Worm (Caenorhabditis elegans) whole organism, L4 larva: ENCODE measurements around the gene T01C1.4.

Experiments used
- F26F4.8 ChIP-seq: fragments of 200-800 bp; sonication (Bioruptor generic); conservative IDR thresholded peaks from 2 replicates; pipeline ENCODE4 v1.3.6; 2022; ENCODE audit warnings: missing genetic modification characterization, missing compliant biosample characterization
- F44E2.7 ChIP-seq: fragments of 200-800 bp; sonication (Bioruptor generic); IDR thresholded peaks from 2 replicates; pipeline ENCODE4 v2.1.2; 2022; ENCODE audit warnings: missing genetic modification characterization, missing compliant biosample characterization
- R02D3.7 ChIP-seq: fragments of 150-350 bp; sonication (generic microtip); optimal IDR thresholded peaks from 3 replicates; lab custom pipeline; 2014; ENCODE audit warnings: missing biosample characterization, missing genetic modification characterization
- T20F7.1 ChIP-seq: fragments of 200-800 bp; sonication (Bioruptor generic); optimal IDR thresholded peaks from 2 replicates; lab custom pipeline; 2018; ENCODE audit warnings: mild to moderate bottlenecking, missing genetic modification characterization, missing compliant biosample characterization
- T26A8.4 ChIP-seq: fragments of 200-800 bp; sonication (Bioruptor generic); IDR thresholded peaks from 2 replicates; pipeline ENCODE4 v1.3.6; 2022; ENCODE audit warnings: missing genetic modification characterization, missing compliant biosample characterization
- Y48G9A.11 ChIP-seq: fragments of 200-800 bp; sonication (Bioruptor generic); IDR thresholded peaks from 2 replicates; pipeline ENCODE4 v1.3.6; 2022; ENCODE audit warnings: missing genetic modification reagents, missing genetic modification characterization, missing compliant biosample characterization
- Y75B8A.6 ChIP-seq: fragments of 200-800 bp; sonication (Bioruptor generic); IDR thresholded peaks from 2 replicates; pipeline ENCODE4 v1.3.6; 2022; ENCODE audit warnings: missing genetic modification reagents, missing genetic modification characterization, missing compliant biosample characterization
- aha-1 ChIP-seq: fragments of 150-350 bp; peaks from one replicate; lab custom pipeline; 2014; ENCODE audit warnings: missing biosample characterization, missing genetic modification characterization
- aly-2 ChIP-seq: sonication (generic microtip); optimal IDR thresholded peaks from 2 replicates; lab custom pipeline; 2018; ENCODE audit warnings: missing biosample characterization, missing genetic modification characterization
- arid-1 ChIP-seq: fragments of 200-800 bp; sonication (Bioruptor generic); conservative IDR thresholded peaks from 2 replicates; pipeline ENCODE4 v1.3.6; 2022; ENCODE audit warnings: missing genetic modification reagents, missing genetic modification characterization, missing compliant biosample characterization
- ceh-20 ChIP-seq: fragments of 200-800 bp; sonication (Bioruptor generic); IDR thresholded peaks from 2 replicates; pipeline ENCODE4 v1.3.6; 2022; ENCODE audit warnings: missing genetic modification reagents, missing genetic modification characterization, missing compliant biosample characterization
- ceh-32 ChIP-seq: sonication (generic microtip); optimal IDR thresholded peaks from 2 replicates; lab custom pipeline; 2016; ENCODE audit warnings: mild to moderate bottlenecking, missing genetic modification characterization, missing compliant biosample characterization; ENCODE audit not compliant: poor library complexity
- cey-2 ChIP-seq: sonication (generic microtip); optimal IDR thresholded peaks from 3 replicates; lab custom pipeline; 2017; ENCODE audit warnings: missing genetic modification characterization, mild to moderate bottlenecking, missing compliant biosample characterization, antibody characterized with exemption, borderline replicate concordance; ENCODE audit not compliant: insufficient read depth
- daf-12 ChIP-seq: fragments of 150-350 bp; optimal IDR thresholded peaks from 2 replicates; lab custom pipeline; 2014; ENCODE audit warnings: missing biosample characterization, missing genetic modification reagents, missing genetic modification characterization
- daf-19 ChIP-seq: fragments of 200-800 bp; sonication (Bioruptor generic); conservative IDR thresholded peaks from 2 replicates; pipeline ENCODE4 v1.3.6; 2022; ENCODE audit warnings: missing genetic modification characterization, missing compliant biosample characterization
- dmd-6 ChIP-seq: fragments of 200-800 bp; sonication (Bioruptor generic); IDR thresholded peaks from 2 replicates; pipeline ENCODE4 v1.3.6; 2022; ENCODE audit warnings: missing genetic modification reagents, missing genetic modification characterization, missing compliant biosample characterization
- dmd-8 ChIP-seq: fragments of 200-800 bp; sonication (Bioruptor generic); IDR thresholded peaks from 2 replicates; pipeline ENCODE4 v1.3.6; 2022; ENCODE audit warnings: missing genetic modification characterization, missing compliant biosample characterization
- egl-27 ChIP-seq: sonication (generic microtip); optimal IDR thresholded peaks from 3 replicates; lab custom pipeline; 2017; ENCODE audit warnings: missing biosample characterization, missing genetic modification reagents, missing genetic modification characterization
- egl-43 ChIP-seq: fragments of 200-800 bp; sonication (Bioruptor generic); IDR thresholded peaks from 2 replicates; pipeline ENCODE4 v1.3.6; 2022; ENCODE audit warnings: missing genetic modification reagents, missing genetic modification characterization, missing compliant biosample characterization
- fkh-10 ChIP-seq: fragments of 150-350 bp; optimal IDR thresholded peaks from 2 replicates; lab custom pipeline; 2014; ENCODE audit warnings: missing biosample characterization, missing genetic modification reagents, missing genetic modification characterization
- fos-1 ChIP-seq: fragments of 150-350 bp; optimal IDR thresholded peaks from 2 replicates; lab custom pipeline; 2014; ENCODE audit warnings: missing biosample characterization, missing genetic modification characterization
- hlh-11 ChIP-seq: fragments of 200-800 bp; sonication (Bioruptor generic); optimal IDR thresholded peaks from 2 replicates; lab custom pipeline; 2018; ENCODE audit warnings: mild to moderate bottlenecking, missing genetic modification characterization, missing compliant biosample characterization
- hlh-30 ChIP-seq: sonication (generic microtip); optimal IDR thresholded peaks from 2 replicates; lab custom pipeline; 2017; ENCODE audit warnings: antibody characterized with exemption, mild to moderate bottlenecking, missing genetic modification characterization, missing compliant biosample characterization; ENCODE audit not compliant: insufficient read depth
- hmg-1.1 ChIP-seq: fragments of 200-800 bp; sonication (Bioruptor generic); IDR thresholded peaks from 2 replicates; pipeline ENCODE4 v1.3.6; 2022; ENCODE audit warnings: missing genetic modification reagents, missing genetic modification characterization, missing compliant biosample characterization
- jun-1 ChIP-seq: fragments of 150-350 bp; optimal IDR thresholded peaks from 2 replicates; lab custom pipeline; 2014; ENCODE audit warnings: missing biosample characterization, missing genetic modification reagents, missing genetic modification characterization
- lin-1 ChIP-seq: fragments of 200-800 bp; sonication (Bioruptor generic); IDR thresholded peaks from 2 replicates; pipeline ENCODE4 v1.3.6; 2022; ENCODE audit warnings: missing genetic modification reagents, missing genetic modification characterization, missing compliant biosample characterization
- lin-29 ChIP-seq: fragments of 200-800 bp; sonication (Bioruptor generic); IDR thresholded peaks from 2 replicates; pipeline ENCODE4 v1.3.6; 2022; ENCODE audit warnings: missing genetic modification reagents, missing genetic modification characterization, missing compliant biosample characterization
- lsy-2 ChIP-seq, 2 experiments: fragments of 150-350 bp in 1 of 2; sonication (generic microtip) in 1 of 2; optimal IDR thresholded peaks; 2 replicates each; lab custom pipeline; 2014 to 2017; ENCODE audit warnings: missing biosample characterization in 2 of 2, missing genetic modification characterization in 2 of 2
- mdt-29 ChIP-seq: fragments of 200-800 bp; sonication (Bioruptor generic); IDR thresholded peaks from 2 replicates; pipeline ENCODE4 v1.3.6; 2022; ENCODE audit warnings: missing genetic modification reagents, missing genetic modification characterization, missing compliant biosample characterization
- mxl-2 ChIP-seq: fragments of 200-800 bp; sonication (Bioruptor generic); conservative IDR thresholded peaks from 2 replicates; pipeline ENCODE4 v1.3.6; 2022; ENCODE audit warnings: missing genetic modification reagents, missing genetic modification characterization, missing compliant biosample characterization
- mxl-3 ChIP-seq: fragments of 200-800 bp; sonication (Bioruptor generic); optimal IDR thresholded peaks from 2 replicates; lab custom pipeline; 2018; ENCODE audit warnings: mild to moderate bottlenecking, missing genetic modification characterization, missing compliant biosample characterization
- nhr-10 ChIP-seq: fragments of 150-350 bp; optimal IDR thresholded peaks from 2 replicates; lab custom pipeline; 2014; ENCODE audit warnings: missing biosample characterization, missing genetic modification characterization
- nhr-11 ChIP-seq: fragments of 150-350 bp; optimal IDR thresholded peaks from 2 replicates; lab custom pipeline; 2014; ENCODE audit warnings: missing biosample characterization, missing genetic modification characterization
- nhr-111 ChIP-seq: fragments of 200-800 bp; sonication (Bioruptor generic); optimal IDR thresholded peaks from 2 replicates; lab custom pipeline; 2018; ENCODE audit warnings: mild to moderate bottlenecking, missing genetic modification characterization, missing compliant biosample characterization
- nhr-237 ChIP-seq: sonication (generic microtip); optimal IDR thresholded peaks from 2 replicates; lab custom pipeline; 2017; ENCODE audit warnings: missing biosample characterization, missing genetic modification characterization
- nhr-25 ChIP-seq: sonication (generic microtip); optimal IDR thresholded peaks from 2 replicates; lab custom pipeline; 2017; ENCODE audit warnings: missing genetic modification characterization, mild to moderate bottlenecking, missing compliant biosample characterization, antibody characterized with exemption, moderate library complexity, borderline replicate concordance; ENCODE audit not compliant: insufficient read depth
- nhr-42 ChIP-seq: fragments of 200-800 bp; sonication (Bioruptor generic); IDR thresholded peaks from 2 replicates; pipeline ENCODE4 v1.3.6; 2022; ENCODE audit warnings: missing genetic modification characterization, missing compliant biosample characterization
- php-3 ChIP-seq: fragments of 200-800 bp; sonication (Bioruptor generic); IDR thresholded peaks from 2 replicates; pipeline ENCODE4 v1.3.6; 2022; ENCODE audit warnings: missing genetic modification reagents, missing genetic modification characterization, missing compliant biosample characterization
- pqm-1 ChIP-seq: sonication (generic microtip); optimal IDR thresholded peaks from 2 replicates; lab custom pipeline; 2017; ENCODE audit warnings: missing biosample characterization, missing genetic modification characterization
- rbr-2 ChIP-seq: sonication (generic microtip); optimal IDR thresholded peaks from 2 replicates; lab custom pipeline; 2016; ENCODE audit warnings: missing genotype, missing genetic modification characterization, missing compliant biosample characterization
- saeg-2 ChIP-seq: fragments of 200-800 bp; sonication (Bioruptor generic); IDR thresholded peaks from 2 replicates; pipeline ENCODE4 v1.3.6; 2022; ENCODE audit warnings: missing genetic modification reagents, missing genetic modification characterization, missing compliant biosample characterization
- skn-1 ChIP-seq: fragments of 150-350 bp; optimal IDR thresholded peaks from 2 replicates; lab custom pipeline; 2014; ENCODE audit warnings: missing biosample characterization, missing genetic modification characterization
- tag-97 ChIP-seq: fragments of 200-800 bp; sonication (Bioruptor generic); IDR thresholded peaks from 2 replicates; pipeline ENCODE4 v1.3.6; 2022; ENCODE audit warnings: missing genetic modification characterization, missing compliant biosample characterization
- tra-1 ChIP-seq: fragments of 200-800 bp; sonication (Bioruptor generic); IDR thresholded peaks from 2 replicates; pipeline ENCODE4 v1.3.6; 2022; ENCODE audit warnings: missing genetic modification reagents, missing genetic modification characterization, missing compliant biosample characterization
- unc-130 ChIP-seq: sonication (generic microtip); optimal IDR thresholded peaks from 2 replicates; lab custom pipeline; 2016; ENCODE audit warnings: missing genetic modification reagents, missing genetic modification characterization, missing compliant biosample characterization
- unc-39 ChIP-seq: sonication (generic microtip); optimal IDR thresholded peaks from 2 replicates; lab custom pipeline; 2017; ENCODE audit warnings: missing biosample characterization, missing genetic modification characterization
- unc-62 ChIP-seq, 3 experiments: fragments of 150-350 bp in 1 of 3; sonication (generic microtip); optimal IDR thresholded peaks in 2 of 3; peaks in 1 of 3; 1 replicate in 1 of 3; 2 replicates in 2 of 3; lab custom pipeline; 2014 to 2017; ENCODE audit warnings: missing biosample characterization in 3 of 3, missing genetic modification characterization in 3 of 3, missing genetic modification reagents in 3 of 3, missing genotype in 1 of 3
- zag-1 ChIP-seq: fragments of 150-350 bp; optimal IDR thresholded peaks from 2 replicates; lab custom pipeline; 2014; ENCODE audit warnings: missing biosample characterization, missing genetic modification characterization
- zfp-2 ChIP-seq: sonication (generic microtip); optimal IDR thresholded peaks from 2 replicates; lab custom pipeline; 2016; ENCODE audit warnings: mild to moderate bottlenecking, missing genetic modification characterization, missing compliant biosample characterization
- ztf-11 ChIP-seq: fragments of 150-350 bp; optimal IDR thresholded peaks from 2 replicates; lab custom pipeline; 2014; ENCODE audit warnings: missing biosample characterization, missing genetic modification characterization

T01C1.4 gene

ce11 chrX:10766123-10766622, 49.3 kb upstream of the T01C1.4 start (continued):
- TF ChIP-seq zfp-2 (peak; percentile 50), nhr-25 (peak; percentile 87), arid-1 (GFP tag; lab: Robert Waterston, UW) (peak; percentile 35; the same call in 1 of the 2 replicates), T20F7.1 (peak; percentile 74), fos-1 (tag; lab: Kevin White, UChicago) (no peak), unc-130 (no peak), dmd-8 (GFP tag; lab: Robert Waterston, UW) (no peak), nhr-237 (tag; lab: Kevin White, UChicago) (peak; percentile 29), hmg-1.1 (GFP tag; lab: Robert Waterston, UW) (peak; percentile 90), F44E2.7 (GFP tag; lab: Robert Waterston, UW) (no peak), tag-97 (GFP tag; lab: Robert Waterston, UW) (no peak), cey-2 (peak; percentile 54), daf-19 (GFP tag; lab: Robert Waterston, UW) (no peak), R02D3.7 (tag; lab: Kevin White, UChicago) (no peak), hlh-30 (tag; lab: Kevin White, UChicago) (peak; percentile 97), pqm-1 (peak; percentile 24), jun-1 (tag; lab: Kevin White, UChicago) (peak; percentile 82), php-3 (GFP tag; lab: Robert Waterston, UW) (peak; percentile 44; the same call in 1 of the 2 replicates), aly-2 (tag; lab: Kevin White, UChicago) (no peak), mdt-29 (GFP tag; lab: Robert Waterston, UW) (peak; percentile 63; the same call in 1 of the 2 replicates), egl-43 (GFP tag; lab: Robert Waterston, UW) (peak; percentile 90), zag-1 (tag; lab: Kevin White, UChicago) (peak; percentile 88), F26F4.8 (GFP tag; lab: Robert Waterston, UW) (no peak), dmd-6 (GFP tag; lab: Robert Waterston, UW) (peak; percentile 96), nhr-10 (tag; lab: Kevin White, UChicago) (peak; percentile 73), ceh-20 (GFP tag; lab: Robert Waterston, UW) (peak; percentile 93), nhr-111 (GFP tag; lab: Kevin White, UChicago) (peak; percentile 46), mxl-3 (GFP tag; lab: Kevin White, UChicago) (peak; percentile 79), daf-12 (tag; lab: Kevin White, UChicago) (no peak), lin-29 (GFP tag; lab: Robert Waterston, UW) (0 out of 2 replicates have a peak, but pooled peaks have one; percentile 17), ceh-32 (peak; percentile 84), unc-39 (tag; lab: Kevin White, UChicago) (no peak), nhr-11 (tag; lab: Kevin White, UChicago) (peak; percentile 95), tra-1 (GFP tag; lab: Robert Waterston, UW) (peak; percentile 85), mxl-2 (peak; percentile 76), Y48G9A.11 (no peak), skn-1 (tag; lab: Kevin White, UChicago) (no peak), rbr-2 (tag; lab: Kevin White, UChicago) (peak; percentile 95), hlh-11 (tag; lab: Kevin White, UChicago) (peak; percentile 99), lsy-2 (tag; optimal IDR thresholded peaks at IDR 0.05; lab: Kevin White, UChicago) (peak; percentile 89 to 91), aha-1 (tag; lab: Kevin White, UChicago) (peak; percentile 100), Y75B8A.6 (GFP tag; lab: Robert Waterston, UW) (no peak), ztf-11 (no peak), unc-62 (GFP tag; optimal IDR thresholded peaks at IDR 0.05 in 1 of 2; lab: Kevin White, UChicago) (peak in 1 of 2 experiments; percentile 100), unc-62 (tag; optimal IDR thresholded peaks at IDR 0.05; lab: Kevin White, UChicago) (peak; percentile 29), T26A8.4 (peak; percentile 87), lin-1 (peak; percentile 88), saeg-2 (GFP tag; lab: Robert Waterston, UW) (peak; percentile 73; the same call in 1 of the 2 replicates), nhr-42 (GFP tag; lab: Robert Waterston, UW) (peak; percentile 66; the same call in 1 of the 2 replicates), egl-27 (tag; lab: Kevin White, UChicago) (peak; percentile 90), fkh-10 (GFP tag; lab: Kevin White, UChicago) (peak; percentile 98)
